Worm (Caenorhabditis elegans) whole organism, midembryonic: Measurements from ENCODE around the gene mltn-8.

Experiments
- T22C8.4 ChIP-seq: fragments of 200-800 bp; sonication (Bioruptor generic); IDR thresholded peaks from 2 replicates; pipeline ENCODE4 v1.3.6; 2022; ENCODE audit warnings: missing genetic modification characterization, missing compliant biosample characterization
- cog-1 ChIP-seq: sonication (generic microtip); optimal IDR thresholded peaks from 2 replicates; lab custom pipeline; 2016; ENCODE audit warnings: missing genetic modification characterization, missing compliant biosample characterization
- flt-1 ChIP-seq: fragments of 200-800 bp; sonication (Bioruptor generic); IDR thresholded peaks from 2 replicates; pipeline ENCODE4 v1.3.6; 2022; ENCODE audit warnings: missing genetic modification characterization, missing compliant biosample characterization
- klf-2 ChIP-seq: fragments of 200-800 bp; sonication (Bioruptor generic); conservative IDR thresholded peaks from 2 replicates; pipeline ENCODE4 v1.3.6; 2022; ENCODE audit warnings: missing genetic modification reagents, missing genetic modification characterization, missing compliant biosample characterization
- med-1 ChIP-seq: sonication (generic microtip); optimal IDR thresholded peaks from 2 replicates; lab custom pipeline; 2017; ENCODE audit warnings: missing genetic modification characterization, mild to moderate bottlenecking, missing compliant biosample characterization, antibody characterized with exemption, missing genetic modification reagents; ENCODE audit not compliant: insufficient read depth
- ref-1 ChIP-seq: fragments of 200-800 bp; sonication (Bioruptor generic); conservative IDR thresholded peaks from 2 replicates; pipeline ENCODE4 v1.3.6; 2022; ENCODE audit warnings: missing genetic modification reagents, missing genetic modification characterization, missing compliant biosample characterization
- tab-1 ChIP-seq: fragments of 200-800 bp; sonication (Bioruptor generic); IDR thresholded peaks from 2 replicates; pipeline ENCODE4 v1.3.6; 2022; ENCODE audit warnings: missing genetic modification characterization, missing compliant biosample characterization
- ztf-23 ChIP-seq: fragments of 200-800 bp; sonication (Bioruptor generic); IDR thresholded peaks from 2 replicates; pipeline ENCODE4 v1.3.6; 2022; ENCODE audit warnings: missing genetic modification reagents, missing genetic modification characterization, missing compliant biosample characterization
- ztf-29 ChIP-seq: fragments of 200-800 bp; sonication (Bioruptor generic); IDR thresholded peaks from 2 replicates; pipeline ENCODE4 v1.3.6; 2022; ENCODE audit warnings: missing genetic modification reagents, missing genetic modification characterization, missing compliant biosample characterization

mltn-8 gene

ce11 chrV:380186-380585 lies at the start of gene mltn-8:
TSS of gene mltn-8 (minus strand) at chrV:380286.
- TF ChIP-seq tab-1 (GFP tag; lab: Robert Waterston, UW) (no peak), med-1 (no peak), cog-1 (tag; lab: Kevin White, UChicago) (no peak), ref-1 (no peak), klf-2 (GFP tag; lab: Robert Waterston, UW) (no peak), ztf-23 (no peak), flt-1 (GFP tag; lab: Robert Waterston, UW) (no peak)

ce11 chrV:428844-429243 lies 48.8 kb upstream of the mltn-8 start, which contains the start of gene B0554.4:
TSS of gene B0554.4 (plus strand) at chrV:429144.
- TF ChIP-seq ztf-29 (GFP tag; lab: Robert Waterston, UW) (no peak), flt-1 (GFP tag; lab: Robert Waterston, UW) (no peak), T22C8.4 (GFP tag; lab: Robert Waterston, UW) (no peak), cog-1 (tag; lab: Kevin White, UChicago) (no peak), med-1 (no peak)

- TF ChIP-seq med-1 (no peak), cog-1 (tag; lab: Kevin White, UChicago) (no peak), klf-2 (GFP tag; lab: Robert Waterston, UW) (no peak), flt-1 (GFP tag; lab: Robert Waterston, UW) (no peak), tab-1 (GFP tag; lab: Robert Waterston, UW) (no peak), ztf-23 (no peak), ztf-29 (GFP tag; lab: Robert Waterston, UW) (no peak), T22C8.4 (GFP tag; lab: Robert Waterston, UW) (no peak), ref-1 (no peak)
These were observed 44.1 kb upstream of the mltn-8 start, which contains the start of gene B0554.5 for ce11 chrV:424140-424539. TSS of gene B0554.5 (plus strand) at chrV:424440.

ce11 chrV:422133-422532 lies 42.0 kb upstream of the mltn-8 start, which contains the start of gene dod-20:
TSS of gene dod-20 (plus strand) at chrV:422433.
- no peak for TF ChIP-seq tab-1 (GFP tag; lab: Robert Waterston, UW)
- TF ChIP-seq ref-1 = no peak
- TF ChIP-seq T22C8.4 (GFP tag; lab: Robert Waterston, UW) = no peak

ce11 chrV:418432-418831 lies 38.3 kb upstream of the mltn-8 start, which contains the start of gene Y39D8A.1:
TSS of gene Y39D8A.1 (plus strand) at chrV:418732.
- no peak for TF ChIP-seq cog-1 (tag; lab: Kevin White, UChicago)
- TF ChIP-seq klf-2 (GFP tag; lab: Robert Waterston, UW) = no peak
- TF ChIP-seq ref-1 = no peak
- TF ChIP-seq med-1 = no peak
- TF ChIP-seq tab-1 (GFP tag; lab: Robert Waterston, UW) = no peak
- no peak for TF ChIP-seq T22C8.4 (GFP tag; lab: Robert Waterston, UW)
- TF ChIP-seq flt-1 (GFP tag; lab: Robert Waterston, UW) = no peak

- TF ChIP-seq tab-1 (GFP tag; lab: Robert Waterston, UW) (no peak), ztf-29 (GFP tag; lab: Robert Waterston, UW) (no peak), ztf-23 (no peak), ref-1 (no peak), flt-1 (GFP tag; lab: Robert Waterston, UW) (no peak), T22C8.4 (GFP tag; lab: Robert Waterston, UW) (no peak), klf-2 (GFP tag; lab: Robert Waterston, UW) (no peak), cog-1 (tag; lab: Kevin White, UChicago) (no peak), med-1 (no peak)
These were observed 37.7 kb upstream of the mltn-8 start, which contains the start of gene irg-8 for ce11 chrV:417656-418353. TSS of gene irg-8 (minus strand) at chrV:417706.

- no peak for TF ChIP-seq med-1
These were observed 35.0 kb upstream of the mltn-8 start for ce11 chrV:415072-415471.

ce11 chrV:414630-415029 lies 34.5 kb upstream of the mltn-8 start, which contains the start of gene dod-19:
TSS of gene dod-19 (minus strand) at chrV:414759.
- TF ChIP-seq med-1 = no peak

- TF ChIP-seq ztf-23 (no peak), ztf-29 (GFP tag; lab: Robert Waterston, UW) (no peak), klf-2 (GFP tag; lab: Robert Waterston, UW) (no peak), tab-1 (GFP tag; lab: Robert Waterston, UW) (no peak)
These were observed 32.7 kb upstream of the mltn-8 start for ce11 chrV:412820-413219.

- no peak for TF ChIP-seq klf-2 (GFP tag; lab: Robert Waterston, UW)
- no peak for TF ChIP-seq tab-1 (GFP tag; lab: Robert Waterston, UW)
- TF ChIP-seq flt-1 (GFP tag; lab: Robert Waterston, UW) = no peak
- TF ChIP-seq ref-1 = no peak
These were observed 24.2 kb upstream of the mltn-8 start, which contains the start of gene nhr-252 for ce11 chrV:404210-404669. TSS of gene nhr-252 (plus strand) at chrV:404619.

- no peak for TF ChIP-seq flt-1 (GFP tag; lab: Robert Waterston, UW)
- TF ChIP-seq cog-1 (tag; lab: Kevin White, UChicago) = no peak
- no peak for TF ChIP-seq ztf-29 (GFP tag; lab: Robert Waterston, UW)
- TF ChIP-seq ref-1 = no peak
- no peak for TF ChIP-seq tab-1 (GFP tag; lab: Robert Waterston, UW)
- no peak for TF ChIP-seq ztf-23
- TF ChIP-seq T22C8.4 (GFP tag; lab: Robert Waterston, UW) = no peak
- no peak for TF ChIP-seq med-1
- TF ChIP-seq klf-2 (GFP tag; lab: Robert Waterston, UW) = no peak
These were observed 22.9 kb upstream of the mltn-8 start, which contains the start of gene srh-62 for ce11 chrV:403028-403427. TSS of gene srh-62 (minus strand) at chrV:403128.
